Worm (Caenorhabditis elegans): ENCODE data around the gene ttr-46.

ce11 chrV:9943039-9943438, 8.0 kb upstream of the ttr-46 start, which contains the start of gene fipr-12:
- TF ChIP-seq elt-2 (tag; optimal IDR thresholded peaks at IDR 0.05) = no peak
- no peak for TF ChIP-seq tbx-2 (tag; optimal IDR thresholded peaks at IDR 0.05)
- TF ChIP-seq efl-3 (GFP tag; optimal IDR thresholded peaks at IDR 0.05) = no peak
- no peak for TF ChIP-seq nhr-84 (tag; optimal IDR thresholded peaks at IDR 0.05)
- TF ChIP-seq unc-130 (tag; optimal IDR thresholded peaks at IDR 0.05) = no peak
- no peak for TF ChIP-seq ztf-11 (tag; optimal IDR thresholded peaks at IDR 0.05)
- TF ChIP-seq snu-23 (GFP tag; optimal IDR thresholded peaks at IDR 0.05) = no peak
